Fruit fly (Drosophila melanogaster) whole organism, embryonic: Measurements from ENCODE around the gene CG7227.

Experiments used
- Abd-B ChIP-seq: fragments of 200-800 bp; sonication (Bioruptor generic); optimal IDR thresholded peaks from 2 replicates; lab custom pipeline; 2018; ENCODE audit warnings: missing biosample characterization, mild to moderate bottlenecking, missing genetic modification characterization, moderate library complexity
- Asciz ChIP-seq: fragments of 200-800 bp; sonication (Bioruptor generic); optimal IDR thresholded peaks from 2 replicates; lab custom pipeline; 2017; ENCODE audit warnings: missing biosample characterization, mild to moderate bottlenecking, missing genetic modification characterization, missing genetic modification reagents
- Atf6 ChIP-seq: fragments of 200-800 bp; sonication (Bioruptor generic); IDR thresholded peaks from 2 replicates; pipeline ENCODE4 v1.3.6; 2022; ENCODE audit warnings: missing biosample characterization, missing genetic modification characterization
- BEAF-32 ChIP-seq: fragments of 200-800 bp; sonication (Bioruptor generic); optimal IDR thresholded peaks from 3 replicates; lab custom pipeline; 2017; ENCODE audit warnings: missing biosample characterization, missing genetic modification characterization, mild to moderate bottlenecking, moderate library complexity, missing genetic modification reagents
- Blimp-1 ChIP-seq: fragments of 200-800 bp; sonication (Bioruptor generic); optimal IDR thresholded peaks from 3 replicates; lab custom pipeline; 2018; ENCODE audit warnings: missing biosample characterization, missing genetic modification characterization, mild to moderate bottlenecking, moderate library complexity, missing genetic modification reagents
- CG1024 ChIP-seq: fragments of 200-800 bp; sonication (Bioruptor generic); IDR thresholded peaks from 2 replicates; pipeline ENCODE4 v1.3.6; 2022; ENCODE audit warnings: missing biosample characterization, missing genetic modification characterization
- CG11093 ChIP-seq: fragments of 200-800 bp; sonication (Bioruptor generic); IDR thresholded peaks from 3 replicates; pipeline ENCODE4 v1.3.6; 2022; ENCODE audit warnings: missing biosample characterization, missing genetic modification characterization
- CG12071 ChIP-seq: fragments of 200-800 bp; sonication (Bioruptor generic); optimal IDR thresholded peaks from 3 replicates; lab custom pipeline; 2018; ENCODE audit warnings: missing biosample characterization, mild to moderate bottlenecking, missing genetic modification characterization
- CG14710 ChIP-seq: fragments of 200-800 bp; sonication (Bioruptor generic); optimal IDR thresholded peaks from 3 replicates; lab custom pipeline; 2019; ENCODE audit warnings: missing biosample characterization, mild to moderate bottlenecking, missing genetic modification characterization, moderate library complexity
- CG15696 ChIP-seq: fragments of 200-800 bp; sonication (Bioruptor generic); optimal IDR thresholded peaks from 2 replicates; lab custom pipeline; 2019; ENCODE audit warnings: missing biosample characterization, mild to moderate bottlenecking, missing genetic modification characterization, moderate library complexity
- CG18011 ChIP-seq: fragments of 200-800 bp; sonication (Bioruptor generic); optimal IDR thresholded peaks from 2 replicates; lab custom pipeline; 2017; ENCODE audit warnings: missing biosample characterization, missing genetic modification characterization, mild to moderate bottlenecking, moderate library complexity, missing genotype
- CG18262 ChIP-seq: fragments of 200-800 bp; optimal IDR thresholded peaks from 3 replicates; lab custom pipeline; 2019; ENCODE audit warnings: missing biosample characterization, mild to moderate bottlenecking, missing genetic modification characterization, moderate library complexity
- CG18476 ChIP-seq: fragments of 200-800 bp; sonication (Bioruptor generic); optimal IDR thresholded peaks from 2 replicates; lab custom pipeline; 2016; ENCODE audit warnings: missing biosample characterization, mild to moderate bottlenecking, missing genetic modification characterization
- CG18764 ChIP-seq: fragments of 200-800 bp; sonication (Bioruptor generic); optimal IDR thresholded peaks from 3 replicates; lab custom pipeline; 2016; ENCODE audit warnings: missing biosample characterization, missing genetic modification characterization
- CG2199 ChIP-seq: fragments of 200-800 bp; sonication (Bioruptor generic); IDR thresholded peaks from 3 replicates; pipeline ENCODE4 v1.3.6; 2022; ENCODE audit warnings: missing biosample characterization, missing genetic modification characterization
- CG2889 ChIP-seq: fragments of 200-800 bp; sonication (Bioruptor generic); IDR thresholded peaks from 3 replicates; pipeline ENCODE4 v1.3.6; 2022; ENCODE audit warnings: missing biosample characterization, missing genetic modification characterization
- CG30403 ChIP-seq: fragments of 200-800 bp; sonication (Bioruptor generic); optimal IDR thresholded peaks from 3 replicates; lab custom pipeline; 2016; ENCODE audit warnings: missing biosample characterization, missing genetic modification characterization
- CG34376 ChIP-seq: fragments of 200-800 bp; sonication (Bioruptor generic); optimal IDR thresholded peaks from 2 replicates; lab custom pipeline; 2018; ENCODE audit warnings: missing biosample characterization, mild to moderate bottlenecking, missing genetic modification characterization
- CG3995 ChIP-seq: fragments of 200-800 bp; sonication (Bioruptor generic); optimal IDR thresholded peaks from 3 replicates; lab custom pipeline; 2016; ENCODE audit warnings: missing biosample characterization, missing genetic modification characterization
- CG6175 ChIP-seq: fragments of 200-800 bp; sonication (Bioruptor generic); IDR thresholded peaks from 3 replicates; pipeline ENCODE4 v1.3.6; 2022; ENCODE audit warnings: missing biosample characterization, missing genetic modification characterization
- CG8478 ChIP-seq: fragments of >200 bp; optimal IDR thresholded peaks from 2 replicates; lab custom pipeline; 2018
- CG9215 ChIP-seq: fragments of 200-800 bp; sonication (Bioruptor generic); IDR thresholded peaks from 2 replicates; pipeline ENCODE4 v1.3.6; 2022; ENCODE audit warnings: missing biosample characterization, missing genetic modification characterization
- CG9727 ChIP-seq: fragments of 200-800 bp; sonication (Bioruptor generic); optimal IDR thresholded peaks from 3 replicates; lab custom pipeline; 2017; ENCODE audit warnings: missing biosample characterization, mild to moderate bottlenecking, missing genetic modification characterization
- Hmr ChIP-seq: fragments of 200-800 bp; sonication (Bioruptor generic); optimal IDR thresholded peaks from 3 replicates; lab custom pipeline; 2017; ENCODE audit warnings: mild to moderate bottlenecking, missing biosample characterization, missing genetic modification reagents, missing genetic modification characterization
- Ravus ChIP-seq: fragments of 200-800 bp; sonication (Bioruptor generic); IDR thresholded peaks from 2 replicates; pipeline ENCODE4 v1.3.6; 2022; ENCODE audit warnings: missing biosample characterization, missing genetic modification characterization
- Sox102F ChIP-seq: fragments of 200-800 bp; sonication (Bioruptor generic); optimal IDR thresholded peaks from 2 replicates; lab custom pipeline; 2018; ENCODE audit warnings: missing biosample characterization, mild to moderate bottlenecking, missing genetic modification characterization, moderate library complexity
- Xbp1 ChIP-seq: fragments of 200-800 bp; sonication (Bioruptor generic); optimal IDR thresholded peaks from 3 replicates; lab custom pipeline; 2016; ENCODE audit warnings: missing biosample characterization, mild to moderate bottlenecking, missing genetic modification characterization
- ash1 ChIP-seq: fragments of 200-800 bp; sonication (Bioruptor generic); optimal IDR thresholded peaks from 2 replicates; lab custom pipeline; 2018; ENCODE audit warnings: missing biosample characterization, mild to moderate bottlenecking, missing genetic modification characterization
- az2 ChIP-seq: fragments of 200-800 bp; sonication (Bioruptor generic); optimal IDR thresholded peaks from 3 replicates; lab custom pipeline; 2016; ENCODE audit warnings: missing biosample characterization, missing genetic modification characterization
- gem ChIP-seq: fragments of 200-800 bp; sonication (Bioruptor generic); optimal IDR thresholded peaks from 2 replicates; lab custom pipeline; 2019; ENCODE audit warnings: missing biosample characterization, mild to moderate bottlenecking, missing genetic modification characterization, moderate library complexity
- gfzf ChIP-seq: fragments of 200-800 bp; sonication (Bioruptor generic); optimal IDR thresholded peaks from 2 replicates; lab custom pipeline; 2016; ENCODE audit warnings: missing biosample characterization, mild to moderate bottlenecking, missing genetic modification characterization, moderate library complexity
- grn ChIP-seq: fragments of 200-800 bp; sonication (Bioruptor generic); optimal IDR thresholded peaks from 3 replicates; lab custom pipeline; 2017; ENCODE audit warnings: missing biosample characterization, missing genetic modification characterization
- hkb ChIP-seq, 2 experiments: fragments of 200-800 bp in 1 of 2; fragments of >200 bp in 1 of 2; sonication (Bioruptor generic) in 1 of 2; IDR thresholded peaks in 1 of 2; optimal IDR thresholded peaks in 1 of 2; 2 replicates each; pipeline versions ENCODE4 v1.3.6 to Lab custom; 2017 to 2022; ENCODE audit warnings: missing biosample characterization in 1 of 2, missing genetic modification characterization in 1 of 2
- kay ChIP-seq: fragments of 200-800 bp; sonication (Bioruptor generic); optimal IDR thresholded peaks from 2 replicates; lab custom pipeline; 2016; ENCODE audit warnings: missing biosample characterization, missing genetic modification characterization
- luna ChIP-seq: fragments of 200-800 bp; sonication (Bioruptor generic); optimal IDR thresholded peaks from 2 replicates; lab custom pipeline; 2016; ENCODE audit warnings: missing biosample characterization, missing genetic modification characterization
- mam ChIP-seq: fragments of 200-800 bp; sonication (Bioruptor generic); optimal IDR thresholded peaks from 3 replicates; lab custom pipeline; 2016; ENCODE audit warnings: missing biosample characterization, missing genetic modification characterization
- nmo ChIP-seq: fragments of 200-800 bp; sonication (Bioruptor generic); optimal IDR thresholded peaks from 2 replicates; lab custom pipeline; 2018; ENCODE audit warnings: missing biosample characterization, mild to moderate bottlenecking, missing genetic modification characterization, moderate library complexity
- oc ChIP-seq: fragments of 200-800 bp; sonication (Bioruptor generic); optimal IDR thresholded peaks from 2 replicates; lab custom pipeline; 2018; ENCODE audit warnings: missing biosample characterization, mild to moderate bottlenecking, missing genetic modification characterization, moderate library complexity
- pan ChIP-seq, 4 experiments: fragments of >200 bp in 3 of 4; fragments of 200-800 bp in 1 of 4; sonication (Bioruptor generic) in 1 of 4; optimal IDR thresholded peaks in 3 of 4; IDR thresholded peaks in 1 of 4; 2 replicates each; pipeline versions ENCODE4 v1.3.6 to Lab custom; 2017 to 2022; ENCODE audit warnings: missing biosample characterization in 2 of 4, missing genetic modification characterization in 2 of 4, mixed read lengths in 1 of 4
- rib ChIP-seq: fragments of 200-800 bp; sonication (Bioruptor generic); IDR thresholded peaks from 2 replicates; pipeline ENCODE4 v1.3.6; 2022; ENCODE audit warnings: missing biosample characterization, missing genetic modification characterization
- scrt ChIP-seq: fragments of 200-800 bp; sonication (Bioruptor generic); optimal IDR thresholded peaks from 2 replicates; lab custom pipeline; 2018; ENCODE audit warnings: missing biosample characterization, mild to moderate bottlenecking, missing genetic modification characterization, moderate library complexity
- tll ChIP-seq, 2 experiments: fragments of 200-800 bp in 1 of 2; fragments of >200 bp in 1 of 2; sonication (Bioruptor generic) in 1 of 2; optimal IDR thresholded peaks; 2 replicates each; lab custom pipeline; 2017 to 2019; ENCODE audit warnings: missing biosample characterization in 2 of 2, missing genetic modification characterization in 2 of 2, mild to moderate bottlenecking in 1 of 2, moderate library complexity in 1 of 2
- ttk ChIP-seq: fragments of 200-800 bp; sonication (Bioruptor generic); IDR thresholded peaks from 2 replicates; pipeline ENCODE4 v2.1.2; 2022; ENCODE audit warnings: missing biosample characterization, missing genetic modification characterization
- unpg ChIP-seq: fragments of 200-800 bp; sonication (Bioruptor generic); optimal IDR thresholded peaks from 3 replicates; lab custom pipeline; 2018; ENCODE audit warnings: missing biosample characterization, mild to moderate bottlenecking, missing genetic modification characterization, moderate library complexity
- usp ChIP-seq: fragments of >200 bp; optimal IDR thresholded peaks from 2 replicates; lab custom pipeline; 2017; ENCODE audit warnings: missing biosample characterization, missing genetic modification characterization
- z ChIP-seq: fragments of 200-800 bp; sonication (Bioruptor generic); IDR thresholded peaks from 3 replicates; pipeline ENCODE4 v1.3.6; 2022; ENCODE audit warnings: missing biosample characterization, missing genetic modification characterization

The CG7227 gene

DNA sequence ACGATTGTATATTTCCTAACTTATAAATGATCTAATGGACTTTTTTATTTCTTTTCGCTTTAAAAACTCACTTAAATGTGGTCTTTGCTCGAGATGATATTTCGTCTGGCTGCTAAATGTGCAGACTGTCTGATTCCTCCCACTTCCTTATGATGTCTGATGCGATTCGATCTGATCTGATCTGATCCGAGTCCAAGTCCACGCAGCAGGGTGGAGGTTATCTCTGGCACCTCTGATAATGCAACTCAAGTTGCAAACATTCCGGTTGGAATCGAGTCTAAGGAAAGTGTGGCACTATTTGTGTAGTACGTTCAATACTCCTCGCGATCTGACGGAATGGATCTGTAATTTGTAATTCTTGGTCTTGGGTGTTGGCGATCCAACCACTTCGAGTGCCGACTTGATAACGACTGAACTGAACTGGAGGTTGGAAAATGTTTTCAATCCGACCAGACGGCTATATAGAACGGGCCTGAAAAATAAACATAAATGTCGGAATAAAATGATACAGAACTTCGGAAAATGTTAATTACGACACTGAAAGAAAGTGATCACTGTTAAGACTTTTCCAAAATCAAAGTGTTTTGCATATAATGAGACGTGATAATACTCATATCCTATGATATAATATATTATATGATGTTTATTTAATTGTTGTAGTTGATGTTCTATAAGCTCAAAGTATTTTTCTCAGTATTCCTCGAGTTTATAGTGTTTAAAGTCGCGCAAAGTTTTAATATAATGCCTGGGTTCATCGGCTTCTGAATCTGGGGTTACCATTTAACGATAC is 466 bp downstream of the CG7227 start (continued):
- TF ChIP-seq rib (no peak), Sox102F (GFP tag; lab: Kevin White, UChicago) (peak; percentile 60), CG9727 (GFP tag; lab: Kevin White, UChicago) (peak; percentile 11), Asciz (GFP tag; lab: Kevin White, UChicago) (peak; percentile 36), CG2199 (GFP tag; lab: Robert Waterston, UW) (0 out of 3 replicates have a peak, but pooled peaks have one; percentile 18), Ravus (no peak), CG3995 (GFP tag; lab: Kevin White, UChicago) (no peak), z (no peak), CG18764 (GFP tag; lab: Kevin White, UChicago) (peak; percentile 24), Blimp-1 (GFP tag; lab: Kevin White, UChicago) (peak; percentile 44), scrt (GFP tag; lab: Kevin White, UChicago) (no peak), CG11093 (GFP tag; lab: Robert Waterston, UW) (no peak), ttk (GFP tag; lab: Robert Waterston, UW) (no peak), gem (tag; lab: Kevin White, UChicago) (peak; percentile 29), CG34376 (GFP tag; lab: Kevin White, UChicago) (no peak), CG14710 (tag; lab: Kevin White, UChicago) (peak; percentile 35), Abd-B (peak; percentile 21), unpg (GFP tag; lab: Kevin White, UChicago) (peak; percentile 24), nmo (GFP tag; lab: Kevin White, UChicago) (peak; percentile 43), CG18476 (GFP tag; lab: Kevin White, UChicago) (no peak), kay (no peak), CG18262 (tag; lab: Kevin White, UChicago) (peak; percentile 63), CG30403 (GFP tag; lab: Kevin White, UChicago) (no peak), Hmr (no peak), pan (optimal IDR thresholded peaks at IDR 0.05; lab: Kevin White, UChicago) (no peak), pan (GFP tag; optimal IDR thresholded peaks at IDR 0.05 in 1 of 2, IDR thresholded peaks at IDR 0.05 in 1 of 2) (peak in 1 of 2 experiments; percentile 51)
- TF ChIP-seq, all 482 proteins: peak for 51

DNA sequence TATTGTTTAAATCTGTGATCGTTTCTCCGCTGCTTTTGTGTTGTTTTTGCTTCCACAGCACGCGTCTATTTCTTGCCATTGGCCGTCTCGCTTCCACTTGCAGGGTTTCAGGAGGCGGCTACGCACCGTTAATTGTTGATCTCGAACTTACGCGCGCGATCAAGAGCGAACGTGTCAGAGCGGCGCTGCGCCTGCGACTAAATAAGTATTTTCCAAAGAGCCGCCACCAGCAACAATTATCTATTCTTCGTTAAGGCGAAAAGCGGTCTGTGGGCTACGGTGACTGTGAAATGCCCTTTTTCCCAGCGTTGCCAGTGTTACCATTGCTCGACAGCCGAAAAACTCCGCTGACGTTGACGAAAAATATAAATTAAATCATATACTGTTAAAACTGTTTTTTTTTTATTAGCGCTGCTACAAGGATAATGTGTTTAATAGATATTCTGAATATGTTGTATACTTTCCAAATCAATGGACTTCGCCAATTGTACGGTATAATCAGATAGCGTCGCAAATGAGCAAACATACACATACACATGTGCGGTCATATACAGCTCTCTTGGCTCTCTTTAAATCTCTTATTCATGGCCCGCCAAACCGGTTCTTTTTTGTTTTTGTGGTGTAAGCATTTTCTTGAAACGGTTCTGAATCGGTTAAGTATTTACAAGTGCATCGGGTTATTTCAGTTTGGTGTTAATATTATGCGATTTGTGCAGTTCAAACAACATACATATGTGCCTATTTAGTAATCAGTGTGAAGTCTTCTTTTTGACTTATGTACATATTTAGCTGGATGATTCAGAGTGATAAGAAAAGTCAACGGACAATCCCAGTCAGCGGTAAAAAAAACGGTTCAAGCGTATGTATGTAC is 3.7 kb downstream of the CG7227 start, which contains the start of gene pes:
Gene pes (minus strand): TSS at position 201 of the 871 bp plus-strand sequence.
- TF ChIP-seq Atf6 (GFP tag; lab: Robert Waterston, UW) (peak; percentile 95), CG1024 (peak; percentile 56; the same call in 1 of the 2 replicates), hkb (optimal IDR thresholded peaks at IDR 0.05; lab: Kevin White, UChicago) (peak; percentile 39), hkb (GFP tag; IDR thresholded peaks at IDR 0.05; lab: Robert Waterston, UW) (peak; percentile 96), gfzf (GFP tag; lab: Kevin White, UChicago) (peak; percentile 8), mam (peak; percentile 91), usp (no peak), CG6175 (GFP tag; lab: Robert Waterston, UW) (peak; percentile 91), grn (GFP tag; lab: Kevin White, UChicago) (peak; percentile 81), tll (GFP tag; optimal IDR thresholded peaks at IDR 0.05; lab: Kevin White, UChicago) (peak; percentile 55 to 59), CG15696 (tag; lab: Kevin White, UChicago) (peak; percentile 92), oc (peak; percentile 83), CG9215 (GFP tag; lab: Robert Waterston, UW) (peak; percentile 95), CG8478 (lab: Kevin White, UChicago) (no peak), az2 (GFP tag; lab: Kevin White, UChicago) (peak; percentile 86), ash1 (GFP tag; lab: Kevin White, UChicago) (no peak), CG12071 (GFP tag; lab: Kevin White, UChicago) (peak; percentile 72), CG3995 (GFP tag; lab: Kevin White, UChicago) (peak; percentile 70), Xbp1 (GFP tag; lab: Kevin White, UChicago) (peak; percentile 94), luna (GFP tag; lab: Kevin White, UChicago) (no peak), CG18011 (GFP tag; lab: Kevin White, UChicago) (no peak), BEAF-32 (GFP tag; lab: Kevin White, UChicago) (peak; percentile 7), CG2889 (no peak)
